Fruit fly (Drosophila melanogaster) whole organism, embryonic: ENCODE data around the gene Aasdh.

ENCODE experiments used
- CG30403 ChIP-seq: fragments of 200-800 bp; sonication (Bioruptor generic); optimal IDR thresholded peaks from 3 replicates; lab custom pipeline; 2016; ENCODE audit warnings: missing biosample characterization, missing genetic modification characterization
- CG9876 ChIP-seq: fragments of 200-800 bp; sonication (Bioruptor generic); optimal IDR thresholded peaks from 2 replicates; lab custom pipeline; 2016; ENCODE audit warnings: missing biosample characterization, missing genetic modification characterization
- Trl ChIP-seq, 3 experiments: fragments of >200 bp in 2 of 3; fragments of 200-800 bp in 1 of 3; sonication (Bioruptor generic) in 1 of 3; optimal IDR thresholded peaks; 2 replicates in 1 of 3; 3 replicates in 2 of 3; lab custom pipeline; 2016 to 2017; ENCODE audit warnings: missing biosample characterization in 1 of 3, missing genetic modification characterization in 1 of 3
- dmrt99B ChIP-seq: fragments of 200-800 bp; sonication (Bioruptor generic); optimal IDR thresholded peaks from 2 replicates; lab custom pipeline; 2018; ENCODE audit warnings: missing biosample characterization, mild to moderate bottlenecking, missing genetic modification characterization, moderate library complexity
- sr ChIP-seq: fragments of 200-800 bp; sonication (Bioruptor generic); IDR thresholded peaks from 3 replicates; pipeline ENCODE4 v1.3.6; 2022; ENCODE audit warnings: missing biosample characterization, missing genetic modification characterization

- TF ChIP-seq CG9876 (GFP tag; lab: Kevin White, UChicago) (no peak), sr (GFP tag; lab: Robert Waterston, UW) (no peak), dmrt99B (tag; lab: Kevin White, UChicago) (no peak), Trl (optimal IDR thresholded peaks at IDR 0.05; lab: Kevin White, UChicago) (no peak), Trl (GFP tag; optimal IDR thresholded peaks at IDR 0.05; lab: Kevin White, UChicago) (no peak), CG30403 (GFP tag; lab: Kevin White, UChicago) (no peak)
Measured at dm6 chr2L:8402928-8403285, 46.5 kb downstream of the Aasdh start, which contains the start of gene fy.
